Worm (Caenorhabditis elegans): ENCODE data around the gene C49F5.13.

DNA sequence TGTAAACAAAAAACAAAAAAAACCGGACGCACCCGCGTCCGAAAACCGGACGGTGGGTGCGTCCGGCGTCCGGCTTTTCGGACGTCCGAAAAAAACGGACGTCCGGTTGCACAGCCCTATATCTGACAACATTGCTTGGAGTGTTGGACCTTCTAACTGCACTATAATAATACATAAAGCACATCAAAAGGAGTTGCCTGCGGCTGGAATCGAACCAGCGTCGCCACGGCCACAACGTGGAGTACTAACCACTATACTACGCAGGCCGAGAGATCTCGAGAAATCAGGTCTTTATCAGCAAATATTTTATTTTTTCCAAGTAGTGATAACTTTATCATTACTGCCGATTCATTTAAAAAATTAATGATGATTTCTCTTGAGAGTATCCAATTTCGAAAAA lies 32.1 kb downstream of the C49F5.13 start:
- TF ChIP-seq aly-2 (tag; optimal IDR thresholded peaks at IDR 0.05) (no peak), nhr-237 (tag; optimal IDR thresholded peaks at IDR 0.05) (no peak)
